Fruit fly (Drosophila melanogaster) whole organism, embryonic: ENCODE measurements around the gene ND-18.

ENCODE experiments used
- Ada2b ChIP-seq: fragments of 200-800 bp; sonication (Bioruptor generic); IDR thresholded peaks from 2 replicates; pipeline ENCODE4 v1.3.6; 2022; ENCODE audit warnings: missing biosample characterization, missing genetic modification characterization
- Atf6 ChIP-seq: fragments of 200-800 bp; sonication (Bioruptor generic); IDR thresholded peaks from 2 replicates; pipeline ENCODE4 v1.3.6; 2022; ENCODE audit warnings: missing biosample characterization, missing genetic modification characterization
- Blimp-1 ChIP-seq: fragments of 200-800 bp; sonication (Bioruptor generic); optimal IDR thresholded peaks from 3 replicates; lab custom pipeline; 2018; ENCODE audit warnings: missing biosample characterization, missing genetic modification characterization, mild to moderate bottlenecking, moderate library complexity, missing genetic modification reagents
- CG10462 ChIP-seq: fragments of 200-800 bp; sonication (Bioruptor generic); optimal IDR thresholded peaks from 2 replicates; lab custom pipeline; 2016; ENCODE audit warnings: missing biosample characterization, missing genetic modification characterization
- CG12071 ChIP-seq: fragments of 200-800 bp; sonication (Bioruptor generic); optimal IDR thresholded peaks from 3 replicates; lab custom pipeline; 2018; ENCODE audit warnings: missing biosample characterization, mild to moderate bottlenecking, missing genetic modification characterization
- CG12391 ChIP-seq: fragments of 200-800 bp; sonication (Bioruptor generic); optimal IDR thresholded peaks from 3 replicates; lab custom pipeline; 2018; ENCODE audit warnings: missing biosample characterization, mild to moderate bottlenecking, missing genetic modification characterization, moderate library complexity
- CG12659 ChIP-seq: fragments of 200-800 bp; sonication (Bioruptor generic); optimal IDR thresholded peaks from 3 replicates; lab custom pipeline; 2017; ENCODE audit warnings: mild to moderate bottlenecking, missing biosample characterization, missing genetic modification reagents, missing genetic modification characterization
- CG13296 ChIP-seq: fragments of 200-800 bp; sonication (Bioruptor generic); optimal IDR thresholded peaks from 3 replicates; lab custom pipeline; 2018; ENCODE audit warnings: missing biosample characterization, mild to moderate bottlenecking, missing genetic modification characterization
- CG16813 ChIP-seq: fragments of 200-800 bp; sonication (Bioruptor generic); IDR thresholded peaks from 3 replicates; pipeline ENCODE4 v1.3.6; 2022; ENCODE audit warnings: missing biosample characterization, missing genetic modification characterization; ENCODE audit not compliant: partially characterized antibody
- CG17361 ChIP-seq: fragments of 200-800 bp; sonication (Bioruptor generic); IDR thresholded peaks from 3 replicates; pipeline ENCODE4 v1.3.6; 2022; ENCODE audit warnings: missing biosample characterization, missing genetic modification characterization
- CG17829 ChIP-seq: fragments of 200-800 bp; optimal IDR thresholded peaks from 2 replicates; lab custom pipeline; 2019; ENCODE audit warnings: missing biosample characterization, mild to moderate bottlenecking, missing genetic modification characterization, moderate library complexity
- CG3065 ChIP-seq: fragments of 200-800 bp; sonication (Bioruptor generic); optimal IDR thresholded peaks from 2 replicates; lab custom pipeline; 2016; ENCODE audit warnings: missing biosample characterization, missing genetic modification characterization
- CG3281 ChIP-seq: fragments of 200-800 bp; sonication (Bioruptor generic); optimal IDR thresholded peaks from 3 replicates; lab custom pipeline; 2017; ENCODE audit warnings: missing biosample characterization, mild to moderate bottlenecking, missing genetic modification characterization
- CG34376 ChIP-seq: fragments of 200-800 bp; sonication (Bioruptor generic); optimal IDR thresholded peaks from 2 replicates; lab custom pipeline; 2018; ENCODE audit warnings: missing biosample characterization, mild to moderate bottlenecking, missing genetic modification characterization
- CG4424 ChIP-seq: fragments of 200-800 bp; sonication (Bioruptor generic); optimal IDR thresholded peaks from 3 replicates; lab custom pipeline; 2016; ENCODE audit warnings: missing biosample characterization, missing genetic modification characterization
- CG6254 ChIP-seq: fragments of 200-800 bp; sonication (Bioruptor generic); optimal IDR thresholded peaks from 3 replicates; lab custom pipeline; 2017; ENCODE audit warnings: mild to moderate bottlenecking, missing biosample characterization, missing genetic modification reagents, missing genetic modification characterization
- CG6765 ChIP-seq: fragments of 200-800 bp; sonication (Bioruptor generic); optimal IDR thresholded peaks from 3 replicates; lab custom pipeline; 2017; ENCODE audit warnings: missing biosample characterization, mild to moderate bottlenecking, missing genetic modification characterization
- CG7271 ChIP-seq: fragments of 200-800 bp; sonication (Bioruptor generic); optimal IDR thresholded peaks from 2 replicates; lab custom pipeline; 2018; ENCODE audit warnings: missing biosample characterization, mild to moderate bottlenecking, missing genetic modification characterization, moderate library complexity
- CG8281 ChIP-seq: fragments of 200-800 bp; sonication (Bioruptor generic); optimal IDR thresholded peaks from 2 replicates; lab custom pipeline; 2018; ENCODE audit warnings: missing biosample characterization, mild to moderate bottlenecking, missing genetic modification characterization, moderate library complexity
- CoRest ChIP-seq: fragments of 200-800 bp; sonication (Bioruptor generic); optimal IDR thresholded peaks from 3 replicates; lab custom pipeline; 2018; ENCODE audit warnings: missing biosample characterization, mild to moderate bottlenecking, missing genetic modification characterization, moderate library complexity
- Drgx ChIP-seq: fragments of 200-800 bp; sonication (Bioruptor generic); IDR thresholded peaks from 2 replicates; pipeline ENCODE4 v1.3.6; 2022; ENCODE audit warnings: missing biosample characterization, missing genetic modification characterization
- Ets97D ChIP-seq: fragments of 200-800 bp; sonication (Bioruptor generic); optimal IDR thresholded peaks from 3 replicates; lab custom pipeline; 2016; ENCODE audit warnings: missing biosample characterization, missing genetic modification characterization
- Gug ChIP-seq: fragments of 200-800 bp; sonication (Bioruptor generic); IDR thresholded peaks from 4 replicates; pipeline ENCODE4 v1.3.6; 2022; ENCODE audit warnings: missing biosample characterization, missing genetic modification characterization
- H15 ChIP-seq: fragments of 200-800 bp; sonication (Bioruptor generic); IDR thresholded peaks from 3 replicates; pipeline ENCODE4 v1.3.6; 2022; ENCODE audit warnings: missing biosample characterization, missing genetic modification characterization
- HmgZ ChIP-seq: fragments of 200-800 bp; sonication (Bioruptor generic); optimal IDR thresholded peaks from 2 replicates; lab custom pipeline; 2018; ENCODE audit warnings: missing biosample characterization, mild to moderate bottlenecking, missing genetic modification characterization
- Mes4 ChIP-seq: fragments of 200-800 bp; sonication (Bioruptor generic); optimal IDR thresholded peaks from 2 replicates; lab custom pipeline; 2016; ENCODE audit warnings: missing biosample characterization, missing genetic modification characterization
- Mrtf ChIP-seq: fragments of 200-800 bp; sonication (Bioruptor generic); IDR thresholded peaks from 3 replicates; pipeline ENCODE4 v1.3.6; 2022; ENCODE audit warnings: missing biosample characterization, missing genetic modification characterization
- NfI ChIP-seq: fragments of 200-800 bp; sonication (Bioruptor generic); optimal IDR thresholded peaks from 3 replicates; lab custom pipeline; 2018; ENCODE audit warnings: missing biosample characterization, mild to moderate bottlenecking, missing genetic modification characterization, moderate library complexity
- Sox100B ChIP-seq: fragments of 200-800 bp; sonication (Bioruptor generic); optimal IDR thresholded peaks from 3 replicates; lab custom pipeline; 2018; ENCODE audit warnings: missing biosample characterization, mild to moderate bottlenecking, missing genetic modification characterization
- Xbp1 ChIP-seq: fragments of 200-800 bp; sonication (Bioruptor generic); optimal IDR thresholded peaks from 3 replicates; lab custom pipeline; 2016; ENCODE audit warnings: missing biosample characterization, mild to moderate bottlenecking, missing genetic modification characterization
- Xrp1 ChIP-seq: fragments of 200-800 bp; sonication (Bioruptor generic); IDR thresholded peaks from 2 replicates; pipeline ENCODE4 v1.3.6; 2022; ENCODE audit warnings: missing biosample characterization, missing genetic modification characterization
- az2 ChIP-seq: fragments of 200-800 bp; sonication (Bioruptor generic); optimal IDR thresholded peaks from 3 replicates; lab custom pipeline; 2016; ENCODE audit warnings: missing biosample characterization, missing genetic modification characterization
- dmrt99B ChIP-seq: fragments of 200-800 bp; sonication (Bioruptor generic); optimal IDR thresholded peaks from 2 replicates; lab custom pipeline; 2018; ENCODE audit warnings: missing biosample characterization, mild to moderate bottlenecking, missing genetic modification characterization, moderate library complexity
- dysf ChIP-seq: fragments of 200-800 bp; sonication (Bioruptor generic); IDR thresholded peaks from 3 replicates; pipeline ENCODE4 v1.3.6; 2022; ENCODE audit warnings: missing biosample characterization, missing genetic modification characterization
- emc ChIP-seq: fragments of 200-800 bp; sonication (Bioruptor generic); optimal IDR thresholded peaks from 2 replicates; lab custom pipeline; 2016; ENCODE audit warnings: missing biosample characterization, missing genetic modification characterization
- esg ChIP-seq: fragments of 200-800 bp; sonication (Bioruptor generic); conservative IDR thresholded peaks from 2 replicates; pipeline ENCODE4 v1.3.6; 2022; ENCODE audit warnings: missing biosample characterization, missing genetic modification characterization
- fd3F ChIP-seq: fragments of 200-800 bp; sonication (Bioruptor generic); optimal IDR thresholded peaks from 2 replicates; lab custom pipeline; 2018; ENCODE audit warnings: missing biosample characterization, mild to moderate bottlenecking, missing genetic modification characterization, moderate library complexity
- fd64A ChIP-seq: fragments of 200-800 bp; sonication (Bioruptor generic); optimal IDR thresholded peaks from 3 replicates; lab custom pipeline; 2018; ENCODE audit warnings: missing biosample characterization, mild to moderate bottlenecking, missing genetic modification characterization
- fru ChIP-seq: fragments of >200 bp; optimal IDR thresholded peaks from 2 replicates; lab custom pipeline; 2017
- jigr1 ChIP-seq: fragments of 200-800 bp; sonication (Bioruptor generic); IDR thresholded peaks from 3 replicates; pipeline ENCODE4 v1.3.6; 2022; ENCODE audit warnings: missing biosample characterization, missing genetic modification characterization
- lmd ChIP-seq: fragments of 200-800 bp; sonication (Bioruptor generic); IDR thresholded peaks from 2 replicates; pipeline ENCODE4 v1.3.6; 2022; ENCODE audit warnings: missing biosample characterization, missing genetic modification characterization
- mld ChIP-seq: fragments of 200-800 bp; sonication (Bioruptor generic); IDR thresholded peaks from 3 replicates; pipeline ENCODE4 v1.3.6; 2022; ENCODE audit warnings: missing biosample characterization, missing genetic modification characterization; ENCODE audit not compliant: partially characterized antibody
- oc ChIP-seq: fragments of 200-800 bp; sonication (Bioruptor generic); optimal IDR thresholded peaks from 2 replicates; lab custom pipeline; 2018; ENCODE audit warnings: missing biosample characterization, mild to moderate bottlenecking, missing genetic modification characterization, moderate library complexity
- phol ChIP-seq: fragments of 200-800 bp; sonication (Bioruptor generic); optimal IDR thresholded peaks from 3 replicates; lab custom pipeline; 2018; ENCODE audit warnings: missing biosample characterization, mild to moderate bottlenecking, missing genetic modification characterization, moderate library complexity
- pum ChIP-seq: fragments of 200-800 bp; sonication (Bioruptor generic); optimal IDR thresholded peaks from 2 replicates; lab custom pipeline; 2016; ENCODE audit warnings: missing biosample characterization, missing genetic modification characterization
- scrt ChIP-seq: fragments of 200-800 bp; sonication (Bioruptor generic); optimal IDR thresholded peaks from 2 replicates; lab custom pipeline; 2018; ENCODE audit warnings: missing biosample characterization, mild to moderate bottlenecking, missing genetic modification characterization, moderate library complexity
- seq ChIP-seq: fragments of 200-800 bp; sonication (Bioruptor generic); IDR thresholded peaks from 2 replicates; pipeline ENCODE4 v1.3.6; 2022; ENCODE audit warnings: missing biosample characterization, missing genetic modification characterization
- sisA ChIP-seq: fragments of 200-800 bp; sonication (Bioruptor generic); IDR thresholded peaks from 2 replicates; pipeline ENCODE4 v1.3.6; 2022; ENCODE audit warnings: missing biosample characterization, missing genetic modification characterization
- so ChIP-seq: fragments of 200-800 bp; sonication (Bioruptor generic); IDR thresholded peaks from 3 replicates; pipeline ENCODE4 v1.3.6; 2022; ENCODE audit warnings: missing biosample characterization, missing genetic modification characterization
- vvl ChIP-seq: fragments of 200-800 bp; sonication (Bioruptor generic); IDR thresholded peaks from 2 replicates; pipeline ENCODE4 v1.3.6; 2022; ENCODE audit warnings: missing biosample characterization, missing genetic modification characterization
- zen2 ChIP-seq: fragments of 200-800 bp; sonication (Bioruptor generic); IDR thresholded peaks from 3 replicates; pipeline ENCODE4 v1.3.6; 2022; ENCODE audit warnings: missing biosample characterization, missing genetic modification characterization; ENCODE audit not compliant: partially characterized antibody

ND-18 gene

dm6 chrX:19453138-19453537, 39.1 kb upstream of the ND-18 start (continued):
- TF ChIP-seq emc (GFP tag; lab: Kevin White, UChicago) (no peak), zen2 (GFP tag; lab: Robert Waterston, UW) (no peak), Mes4 (no peak), dmrt99B (tag; lab: Kevin White, UChicago) (peak; percentile 62), Gug (peak; percentile 21; the same call in 1 of the 4 replicates), Mrtf (GFP tag; lab: Robert Waterston, UW) (0 out of 3 replicates have a peak, but pooled peaks have one; percentile 7), Blimp-1 (GFP tag; lab: Kevin White, UChicago) (peak; percentile 37), CG3065 (GFP tag; lab: Kevin White, UChicago) (no peak), esg (GFP tag; lab: Robert Waterston, UW) (peak; percentile 44), fru (lab: Kevin White, UChicago) (no peak), Sox100B (no peak), CG34376 (GFP tag; lab: Kevin White, UChicago) (no peak), CG6765 (GFP tag; lab: Kevin White, UChicago) (peak; percentile 18), Xbp1 (GFP tag; lab: Kevin White, UChicago) (peak; percentile 48), CG6254 (no peak), fd3F (GFP tag; lab: Kevin White, UChicago) (peak; percentile 31), dysf (GFP tag; lab: Robert Waterston, UW) (peak; percentile 59; the same call in 2 of the 3 replicates), CG12391 (tag; lab: Kevin White, UChicago) (peak; percentile 26), vvl (GFP tag; lab: Robert Waterston, UW) (peak; percentile 51), CG17829 (tag; lab: Kevin White, UChicago) (peak; percentile 20), Ets97D (GFP tag; lab: Kevin White, UChicago) (no peak), HmgZ (tag; lab: Kevin White, UChicago) (peak; percentile 5), lmd (GFP tag; lab: Robert Waterston, UW) (peak; percentile 57), Atf6 (GFP tag; lab: Robert Waterston, UW) (peak; percentile 47; the same call in 1 of the 2 replicates), CG10462 (no peak), pum (no peak), scrt (GFP tag; lab: Kevin White, UChicago) (peak; percentile 34), oc (tag; lab: Kevin White, UChicago) (no peak), NfI (GFP tag; lab: Kevin White, UChicago) (peak; percentile 25), CG3281 (GFP tag; lab: Kevin White, UChicago) (peak; percentile 55), seq (GFP tag; lab: Robert Waterston, UW) (no peak), sisA (GFP tag; lab: Robert Waterston, UW) (peak; percentile 52), az2 (GFP tag; lab: Kevin White, UChicago) (peak; percentile 14), Xrp1 (peak; percentile 54), CG13296 (GFP tag; lab: Kevin White, UChicago) (peak; percentile 31), CG16813 (GFP tag; lab: Robert Waterston, UW) (no peak), CoRest (peak; percentile 37), CG8281 (tag; lab: Kevin White, UChicago) (no peak), fd64A (GFP tag; lab: Kevin White, UChicago) (no peak), Ada2b (GFP tag; lab: Robert Waterston, UW) (peak; percentile 33; the same call in 1 of the 2 replicates), Drgx (GFP tag; lab: Robert Waterston, UW) (0 out of 2 replicates have a peak, but pooled peaks have one; percentile 25), mld (GFP tag; lab: Robert Waterston, UW) (no peak), phol (peak; percentile 40), CG7271 (tag; lab: Kevin White, UChicago) (no peak), so (no peak), CG4424 (GFP tag; lab: Kevin White, UChicago) (peak; percentile 31), CG12659 (GFP tag; lab: Kevin White, UChicago) (peak; percentile 44), jigr1 (GFP tag; lab: Robert Waterston, UW) (no peak), H15 (GFP tag; lab: Robert Waterston, UW) (0 out of 3 replicates have a peak, but pooled peaks have one; percentile 50), CG12071 (GFP tag; lab: Kevin White, UChicago) (peak; percentile 17), CG17361 (GFP tag; lab: Robert Waterston, UW) (0 out of 3 replicates have a peak, but pooled peaks have one; percentile 30)
